Fruit fly (Drosophila melanogaster) whole organism, embryonic: ENCODE data around the gene CG31661.
A peak's percentile ranks its signal among the peaks of the same experiment; 100 is the strongest.

Experiments
- Adf1 ChIP-seq: fragments of 200-800 bp; sonication (Bioruptor generic); IDR thresholded peaks from 2 replicates; pipeline ENCODE4 v1.3.6; 2022; ENCODE audit warnings: missing biosample characterization, missing genetic modification characterization
- Blimp-1 ChIP-seq: fragments of 200-800 bp; sonication (Bioruptor generic); optimal IDR thresholded peaks from 3 replicates; lab custom pipeline; 2018; ENCODE audit warnings: missing biosample characterization, missing genetic modification characterization, mild to moderate bottlenecking, moderate library complexity, missing genetic modification reagents
- CG10959 ChIP-seq: fragments of 200-800 bp; sonication (Bioruptor generic); IDR thresholded peaks from 2 replicates; pipeline ENCODE4 v1.3.6; 2022; ENCODE audit warnings: missing biosample characterization, missing genetic modification characterization
- CG12236 ChIP-seq: fragments of 200-800 bp; sonication (Bioruptor generic); optimal IDR thresholded peaks from 2 replicates; lab custom pipeline; 2016; ENCODE audit warnings: missing biosample characterization, missing genetic modification characterization
- CG1233 ChIP-seq: fragments of 200-800 bp; sonication (Bioruptor generic); optimal IDR thresholded peaks from 4 replicates; lab custom pipeline; 2018; ENCODE audit warnings: missing biosample characterization, mild to moderate bottlenecking, missing genetic modification characterization
- CG12744 ChIP-seq: fragments of 200-800 bp; sonication (Bioruptor generic); optimal IDR thresholded peaks from 2 replicates; lab custom pipeline; 2016; ENCODE audit warnings: missing biosample characterization, missing genetic modification characterization
- CG13123 ChIP-seq: fragments of 200-800 bp; sonication (Bioruptor generic); optimal IDR thresholded peaks from 2 replicates; lab custom pipeline; 2016; ENCODE audit warnings: missing biosample characterization, missing genetic modification characterization
- CG15269 ChIP-seq: fragments of 200-800 bp; sonication (Bioruptor generic); optimal IDR thresholded peaks from 2 replicates; lab custom pipeline; 2018; ENCODE audit warnings: missing biosample characterization, mild to moderate bottlenecking, missing genetic modification characterization, moderate library complexity
- CG15514 ChIP-seq: fragments of 200-800 bp; sonication (Bioruptor generic); optimal IDR thresholded peaks from 3 replicates; lab custom pipeline; 2017; ENCODE audit warnings: missing biosample characterization, missing genetic modification characterization, mild to moderate bottlenecking, moderate library complexity, missing genetic modification reagents
- CG17802 ChIP-seq: fragments of 200-800 bp; sonication (Bioruptor generic); optimal IDR thresholded peaks from 2 replicates; lab custom pipeline; 2018; ENCODE audit warnings: missing biosample characterization, mild to moderate bottlenecking, missing genetic modification characterization, moderate library complexity
- CG1832 ChIP-seq: fragments of 200-800 bp; sonication (Bioruptor generic); optimal IDR thresholded peaks from 2 replicates; lab custom pipeline; 2017; ENCODE audit warnings: missing biosample characterization, mild to moderate bottlenecking, missing genetic modification characterization, inconsistent platforms
- CG2199 ChIP-seq: fragments of 200-800 bp; sonication (Bioruptor generic); IDR thresholded peaks from 3 replicates; pipeline ENCODE4 v1.3.6; 2022; ENCODE audit warnings: missing biosample characterization, missing genetic modification characterization
- CG2202 ChIP-seq: fragments of 200-800 bp; sonication (Bioruptor generic); optimal IDR thresholded peaks from 2 replicates; lab custom pipeline; 2018; ENCODE audit warnings: missing biosample characterization, mild to moderate bottlenecking, missing genetic modification characterization
- CG2875 ChIP-seq: fragments of 200-800 bp; sonication (Bioruptor generic); optimal IDR thresholded peaks from 2 replicates; lab custom pipeline; 2017; ENCODE audit warnings: missing biosample characterization, mild to moderate bottlenecking, missing genetic modification characterization, missing genetic modification reagents
- CG30403 ChIP-seq: fragments of 200-800 bp; sonication (Bioruptor generic); optimal IDR thresholded peaks from 3 replicates; lab custom pipeline; 2016; ENCODE audit warnings: missing biosample characterization, missing genetic modification characterization
- CG31224 ChIP-seq: fragments of 200-800 bp; sonication (Bioruptor generic); IDR thresholded peaks from 2 replicates; pipeline ENCODE4 v1.3.6; 2022; ENCODE audit warnings: missing biosample characterization, missing genetic modification characterization
- CG32767 ChIP-seq: fragments of 200-800 bp; sonication (Bioruptor generic); IDR thresholded peaks from 2 replicates; pipeline ENCODE4 v1.3.6; 2022; ENCODE audit warnings: missing biosample characterization, missing genetic modification characterization
- CG34376 ChIP-seq: fragments of 200-800 bp; sonication (Bioruptor generic); optimal IDR thresholded peaks from 2 replicates; lab custom pipeline; 2018; ENCODE audit warnings: missing biosample characterization, mild to moderate bottlenecking, missing genetic modification characterization
- CG4282 ChIP-seq: fragments of 200-800 bp; sonication (Bioruptor generic); optimal IDR thresholded peaks from 2 replicates; lab custom pipeline; 2016; ENCODE audit warnings: missing biosample characterization, missing genetic modification characterization
- CG4424 ChIP-seq: fragments of 200-800 bp; sonication (Bioruptor generic); optimal IDR thresholded peaks from 3 replicates; lab custom pipeline; 2016; ENCODE audit warnings: missing biosample characterization, missing genetic modification characterization
- CG4854 ChIP-seq: fragments of 200-800 bp; sonication (Bioruptor generic); optimal IDR thresholded peaks from 2 replicates; lab custom pipeline; 2016; ENCODE audit warnings: missing biosample characterization, missing genetic modification characterization, inconsistent platforms
- CG6272 ChIP-seq: fragments of 200-800 bp; sonication (Bioruptor generic); IDR thresholded peaks from 2 replicates; pipeline ENCODE4 v1.3.6; 2022; ENCODE audit warnings: missing biosample characterization, missing genetic modification characterization
- CG6813 ChIP-seq: fragments of 200-800 bp; sonication (Bioruptor generic); optimal IDR thresholded peaks from 2 replicates; lab custom pipeline; 2017; ENCODE audit warnings: missing biosample characterization, missing genetic modification characterization, mild to moderate bottlenecking, moderate library complexity, missing genetic modification reagents
- CG7745 ChIP-seq: fragments of 200-800 bp; sonication (Bioruptor generic); optimal IDR thresholded peaks from 2 replicates; lab custom pipeline; 2018; ENCODE audit warnings: missing biosample characterization, mild to moderate bottlenecking, missing genetic modification characterization, moderate library complexity
- CG9797 ChIP-seq: fragments of 200-800 bp; sonication (Bioruptor generic); optimal IDR thresholded peaks from 3 replicates; lab custom pipeline; 2018; ENCODE audit warnings: missing biosample characterization, mild to moderate bottlenecking, missing genetic modification characterization
- E2f2 ChIP-seq: fragments of 200-800 bp; sonication (Bioruptor generic); IDR thresholded peaks from 2 replicates; pipeline ENCODE4 v1.3.6; 2022; ENCODE audit warnings: missing biosample characterization, missing genetic modification characterization
- Elba2 ChIP-seq: fragments of 200-800 bp; sonication (Bioruptor generic); optimal IDR thresholded peaks from 3 replicates; lab custom pipeline; 2016; ENCODE audit warnings: missing biosample characterization, missing genetic modification characterization
- HmgZ ChIP-seq: fragments of 200-800 bp; sonication (Bioruptor generic); optimal IDR thresholded peaks from 2 replicates; lab custom pipeline; 2018; ENCODE audit warnings: missing biosample characterization, mild to moderate bottlenecking, missing genetic modification characterization
- Hmx ChIP-seq: fragments of 200-800 bp; sonication (Bioruptor generic); optimal IDR thresholded peaks from 2 replicates; lab custom pipeline; 2016; ENCODE audit warnings: missing biosample characterization, missing genetic modification characterization
- PHDP ChIP-seq: fragments of 200-800 bp; sonication (Bioruptor generic); optimal IDR thresholded peaks from 3 replicates; lab custom pipeline; 2018; ENCODE audit warnings: missing biosample characterization, mild to moderate bottlenecking, missing genetic modification characterization, moderate library complexity
- Six4 ChIP-seq: fragments of 200-800 bp; sonication (Bioruptor generic); optimal IDR thresholded peaks from 2 replicates; lab custom pipeline; 2016; ENCODE audit warnings: missing biosample characterization, missing genetic modification characterization
- Spps ChIP-seq: fragments of 200-800 bp; sonication (Bioruptor generic); optimal IDR thresholded peaks from 2 replicates; lab custom pipeline; 2018; ENCODE audit warnings: missing biosample characterization, mild to moderate bottlenecking, missing genetic modification characterization
- Trl ChIP-seq, 3 experiments: fragments of >200 bp in 2 of 3; fragments of 200-800 bp in 1 of 3; sonication (Bioruptor generic) in 1 of 3; optimal IDR thresholded peaks; 2 replicates in 1 of 3; 3 replicates in 2 of 3; lab custom pipeline; 2016 to 2017; ENCODE audit warnings: missing biosample characterization in 1 of 3, missing genetic modification characterization in 1 of 3
- al ChIP-seq: fragments of 200-800 bp; sonication (Bioruptor generic); IDR thresholded peaks from 2 replicates; pipeline ENCODE4 v1.3.6; 2022; ENCODE audit warnings: missing biosample characterization, missing genetic modification characterization
- ap ChIP-seq: fragments of 200-800 bp; sonication (Bioruptor generic); IDR thresholded peaks from 2 replicates; pipeline ENCODE4 v1.3.6; 2022; ENCODE audit warnings: missing biosample characterization, missing genetic modification characterization
- ash1 ChIP-seq: fragments of 200-800 bp; sonication (Bioruptor generic); optimal IDR thresholded peaks from 2 replicates; lab custom pipeline; 2018; ENCODE audit warnings: missing biosample characterization, mild to moderate bottlenecking, missing genetic modification characterization
- gsb-n ChIP-seq: fragments of 200-800 bp; sonication (Bioruptor generic); optimal IDR thresholded peaks from 3 replicates; lab custom pipeline; 2018; ENCODE audit warnings: missing biosample characterization, mild to moderate bottlenecking, missing genetic modification characterization
- gt ChIP-seq: fragments of 200-800 bp; sonication (Bioruptor generic); IDR thresholded peaks from 2 replicates; pipeline ENCODE4 v1.3.6; 2022; ENCODE audit warnings: missing biosample characterization, missing genetic modification characterization
- ind ChIP-seq: fragments of 200-800 bp; sonication (Bioruptor generic); optimal IDR thresholded peaks from 3 replicates; lab custom pipeline; 2016; ENCODE audit warnings: missing biosample characterization, missing genetic modification characterization
- lov ChIP-seq, 2 experiments: fragments of 200-800 bp in 1 of 2; fragments of >200 bp in 1 of 2; sonication (Bioruptor generic) in 1 of 2; IDR thresholded peaks in 1 of 2; optimal IDR thresholded peaks in 1 of 2; 2 replicates in 1 of 2; 3 replicates in 1 of 2; pipeline versions ENCODE4 v1.3.6 to Lab custom; 2017 to 2022; ENCODE audit warnings: missing biosample characterization in 1 of 2, missing genetic modification characterization in 1 of 2
- mam ChIP-seq: fragments of 200-800 bp; sonication (Bioruptor generic); optimal IDR thresholded peaks from 3 replicates; lab custom pipeline; 2016; ENCODE audit warnings: missing biosample characterization, missing genetic modification characterization
- nau ChIP-seq: fragments of 200-800 bp; sonication (Bioruptor generic); optimal IDR thresholded peaks from 3 replicates; lab custom pipeline; 2017; ENCODE audit warnings: missing biosample characterization, mild to moderate bottlenecking, missing genetic modification characterization, missing genetic modification reagents
- nerfin-2 ChIP-seq: fragments of 200-800 bp; sonication (Bioruptor generic); IDR thresholded peaks from 2 replicates; pipeline ENCODE4 v1.3.6; 2022; ENCODE audit warnings: missing biosample characterization, missing genetic modification characterization; ENCODE audit not compliant: partially characterized antibody
- pfk ChIP-seq: fragments of 200-800 bp; sonication (Bioruptor generic); optimal IDR thresholded peaks from 2 replicates; lab custom pipeline; 2018; ENCODE audit warnings: missing biosample characterization, mild to moderate bottlenecking, missing genetic modification characterization, moderate library complexity
- pho ChIP-seq: fragments of 200-800 bp; sonication (Bioruptor generic); optimal IDR thresholded peaks from 2 replicates; lab custom pipeline; 2016; ENCODE audit warnings: missing biosample characterization, missing genetic modification characterization
- pnt ChIP-seq: fragments of 200-800 bp; sonication (Bioruptor generic); optimal IDR thresholded peaks from 3 replicates; lab custom pipeline; 2016; ENCODE audit warnings: missing biosample characterization, missing genetic modification characterization
- prd ChIP-seq, 3 experiments: fragments of >200 bp in 2 of 3; fragments of 200-800 bp in 1 of 3; sonication (Bioruptor generic) in 1 of 3; optimal IDR thresholded peaks in 2 of 3; IDR thresholded peaks in 1 of 3; 2 replicates in 2 of 3; 3 replicates in 1 of 3; pipeline versions ENCODE4 v1.3.6 to Lab custom; 2017 to 2022; ENCODE audit warnings: missing biosample characterization in 1 of 3, missing genetic modification characterization in 1 of 3
- sisA ChIP-seq: fragments of 200-800 bp; sonication (Bioruptor generic); IDR thresholded peaks from 2 replicates; pipeline ENCODE4 v1.3.6; 2022; ENCODE audit warnings: missing biosample characterization, missing genetic modification characterization
- twi ChIP-seq: fragments of 200-800 bp; optimal IDR thresholded peaks from 2 replicates; lab custom pipeline; 2019; ENCODE audit warnings: missing biosample characterization, mild to moderate bottlenecking, missing genetic modification characterization, moderate library complexity
- zen2 ChIP-seq: fragments of 200-800 bp; sonication (Bioruptor generic); IDR thresholded peaks from 3 replicates; pipeline ENCODE4 v1.3.6; 2022; ENCODE audit warnings: missing biosample characterization, missing genetic modification characterization; ENCODE audit not compliant: partially characterized antibody

Gene CG31661

dm6 chr2L:1473427-1473826 is 23.6 kb upstream of the CG31661 start (continued):
- TF ChIP-seq CG2202 (tag; lab: Kevin White, UChicago) (peak; percentile 5), twi (tag; lab: Kevin White, UChicago) (no peak), CG4424 (GFP tag; lab: Kevin White, UChicago) (peak; percentile 44), CG9797 (GFP tag; lab: Kevin White, UChicago) (no peak), nerfin-2 (GFP tag; lab: Robert Waterston, UW) (no peak), pfk (no peak), Adf1 (GFP tag; lab: Robert Waterston, UW) (no peak), CG2875 (GFP tag; lab: Kevin White, UChicago) (peak; percentile 21), CG1233 (GFP tag; lab: Kevin White, UChicago) (no peak), CG1832 (GFP tag; lab: Kevin White, UChicago) (no peak), Blimp-1 (peak; percentile 44), Spps (tag; lab: Kevin White, UChicago) (no peak), gt (GFP tag; lab: Robert Waterston, UW) (peak; percentile 45; the same call in 1 of the 2 replicates), CG12744 (GFP tag; lab: Kevin White, UChicago) (no peak), CG32767 (GFP tag; lab: Robert Waterston, UW) (no peak), al (GFP tag; lab: Robert Waterston, UW) (no peak), HmgZ (tag; lab: Kevin White, UChicago) (no peak), CG6272 (GFP tag; lab: Robert Waterston, UW) (no peak), sisA (GFP tag; lab: Robert Waterston, UW) (peak; percentile 47), CG13123 (no peak), prd (optimal IDR thresholded peaks at IDR 0.05; lab: Kevin White, UChicago) (no peak), prd (GFP tag; IDR thresholded peaks at IDR 0.05; lab: Robert Waterston, UW) (peak; percentile 86), CG10959 (peak; percentile 80), CG4282 (GFP tag; lab: Kevin White, UChicago) (no peak), pnt (GFP tag; lab: Kevin White, UChicago) (peak; percentile 35), CG2199 (GFP tag; lab: Robert Waterston, UW) (no peak), gsb-n (tag; lab: Kevin White, UChicago) (no peak), Six4 (GFP tag; lab: Kevin White, UChicago) (no peak), PHDP (no peak), CG17802 (no peak), ap (no peak), mam (GFP tag; lab: Kevin White, UChicago) (peak; percentile 41), ind (GFP tag; lab: Kevin White, UChicago) (peak; percentile 27), CG4854 (no peak), lov (optimal IDR thresholded peaks at IDR 0.05; lab: Kevin White, UChicago) (no peak), lov (GFP tag; IDR thresholded peaks at IDR 0.05; lab: Robert Waterston, UW) (peak; percentile 72; the same call in 2 of the 3 replicates), CG15269 (tag; lab: Kevin White, UChicago) (peak; percentile 3), Hmx (GFP tag; lab: Kevin White, UChicago) (no peak), ash1 (no peak), CG31224 (GFP tag; lab: Robert Waterston, UW) (no peak), CG6813 (peak; percentile 10), CG34376 (GFP tag; lab: Kevin White, UChicago) (no peak), zen2 (no peak), CG30403 (peak; percentile 38), CG12236 (GFP tag; lab: Kevin White, UChicago) (no peak), pho (GFP tag; lab: Kevin White, UChicago) (no peak), nau (no peak), CG7745 (tag; lab: Kevin White, UChicago) (no peak), Elba2 (GFP tag; lab: Kevin White, UChicago) (no peak), Trl (optimal IDR thresholded peaks at IDR 0.05; lab: Kevin White, UChicago) (no peak), Trl (GFP tag; optimal IDR thresholded peaks at IDR 0.05; lab: Kevin White, UChicago) (peak; percentile 2), E2f2 (GFP tag; lab: Robert Waterston, UW) (no peak), CG15514 (GFP tag; lab: Kevin White, UChicago) (no peak)
